Worm (Caenorhabditis elegans) whole organism, late embryonic: ENCODE measurements around the gene srd-30.

Experiments used
- C08G9.2 ChIP-seq: sonication (generic microtip); optimal IDR thresholded peaks from 2 replicates; lab custom pipeline; 2016; ENCODE audit warnings: mild to moderate bottlenecking, missing genetic modification characterization, moderate library complexity, missing compliant biosample characterization
- C38D4.7 ChIP-seq: fragments of 200-800 bp; sonication (Bioruptor generic); optimal IDR thresholded peaks from 2 replicates; lab custom pipeline; 2018; ENCODE audit warnings: mild to moderate bottlenecking, missing genetic modification characterization, moderate library complexity, missing compliant biosample characterization
- F13H6.1 ChIP-seq: sonication (generic microtip); optimal IDR thresholded peaks from 2 replicates; lab custom pipeline; 2016; ENCODE audit warnings: missing genetic modification characterization, missing compliant biosample characterization
- K09A11.1 ChIP-seq: sonication (generic microtip); optimal IDR thresholded peaks from 2 replicates; lab custom pipeline; 2017; ENCODE audit warnings: antibody characterized with exemption, mild to moderate bottlenecking, missing genetic modification characterization, missing compliant biosample characterization; ENCODE audit not compliant: insufficient read depth
- ama-1 ChIP-seq: fragments of 150-350 bp; optimal IDR thresholded peaks from 2 replicates; lab custom pipeline; 2014
- ceh-14 ChIP-seq: sonication (generic microtip); optimal IDR thresholded peaks from 2 replicates; lab custom pipeline; 2016; ENCODE audit warnings: missing genotype, missing genetic modification characterization, missing compliant biosample characterization
- ceh-2 ChIP-seq: sonication (generic microtip); optimal IDR thresholded peaks from 2 replicates; lab custom pipeline; 2016; ENCODE audit warnings: missing genotype, missing genetic modification characterization, missing compliant biosample characterization
- ceh-31 ChIP-seq: sonication (generic microtip); optimal IDR thresholded peaks from 2 replicates; lab custom pipeline; 2016; ENCODE audit warnings: missing genetic modification characterization, missing compliant biosample characterization
- ceh-45 ChIP-seq: fragments of 200-800 bp; sonication (Bioruptor generic); IDR thresholded peaks from 2 replicates; pipeline ENCODE4 v1.3.6; 2022; ENCODE audit warnings: missing genetic modification reagents, missing genetic modification characterization, missing compliant biosample characterization
- ceh-48 ChIP-seq: sonication (generic microtip); optimal IDR thresholded peaks from 2 replicates; lab custom pipeline; 2016; ENCODE audit warnings: missing genetic modification characterization, inconsistent platforms, missing compliant biosample characterization
- che-1 ChIP-seq: sonication (generic microtip); optimal IDR thresholded peaks from 2 replicates; lab custom pipeline; 2016; ENCODE audit warnings: mild to moderate bottlenecking, missing genetic modification characterization, missing compliant biosample characterization
- dmd-4 ChIP-seq: sonication (generic microtip); optimal IDR thresholded peaks from 2 replicates; lab custom pipeline; 2016; ENCODE audit warnings: borderline replicate concordance, missing genetic modification characterization, missing compliant biosample characterization
- dve-1 ChIP-seq: sonication (generic microtip); optimal IDR thresholded peaks from 2 replicates; lab custom pipeline; 2017; ENCODE audit warnings: antibody characterized with exemption, mild to moderate bottlenecking, missing genetic modification characterization, missing compliant biosample characterization
- elt-2 ChIP-seq: sonication (generic microtip); optimal IDR thresholded peaks from 2 replicates; lab custom pipeline; 2016; ENCODE audit warnings: missing genetic modification reagents, missing genetic modification characterization, missing compliant biosample characterization
- ets-4 ChIP-seq: sonication (generic microtip); optimal IDR thresholded peaks from 2 replicates; lab custom pipeline; 2016; ENCODE audit warnings: missing genetic modification characterization, missing compliant biosample characterization
- eyg-1 ChIP-seq: sonication (generic microtip); optimal IDR thresholded peaks from 2 replicates; lab custom pipeline; 2016; ENCODE audit warnings: missing genotype, missing genetic modification characterization, missing compliant biosample characterization
- fkh-10 ChIP-seq: fragments of 150-350 bp; optimal IDR thresholded peaks from 2 replicates; lab custom pipeline; 2014; ENCODE audit warnings: missing biosample characterization, missing genetic modification reagents, missing genetic modification characterization
- fkh-6 ChIP-seq: sonication (generic microtip); optimal IDR thresholded peaks from 2 replicates; lab custom pipeline; 2016; ENCODE audit warnings: missing genetic modification characterization, missing compliant biosample characterization
- hlh-15 ChIP-seq: sonication (generic microtip); optimal IDR thresholded peaks from 2 replicates; lab custom pipeline; 2016; ENCODE audit warnings: missing genetic modification characterization, missing compliant biosample characterization
- lim-6 ChIP-seq: sonication (generic microtip); optimal IDR thresholded peaks from 2 replicates; lab custom pipeline; 2016; ENCODE audit warnings: missing genetic modification characterization, missing compliant biosample characterization
- lin-11 ChIP-seq: fragments of 200-800 bp; sonication (Bioruptor generic); optimal IDR thresholded peaks from 2 replicates; lab custom pipeline; 2018; ENCODE audit warnings: mild to moderate bottlenecking, missing genetic modification characterization, missing compliant biosample characterization
- madf-2 ChIP-seq: sonication (generic microtip); optimal IDR thresholded peaks from 2 replicates; lab custom pipeline; 2017; ENCODE audit warnings: missing genetic modification characterization, missing compliant biosample characterization
- mec-3 ChIP-seq: sonication (generic microtip); optimal IDR thresholded peaks from 2 replicates; lab custom pipeline; 2016; ENCODE audit warnings: borderline replicate concordance, missing genetic modification characterization, missing compliant biosample characterization
- nfya-1 ChIP-seq: sonication (generic microtip); optimal IDR thresholded peaks from 2 replicates; lab custom pipeline; 2017; ENCODE audit warnings: missing genetic modification characterization, mild to moderate bottlenecking, missing compliant biosample characterization, antibody characterized with exemption, moderate library complexity
- npax-4 ChIP-seq: sonication (generic microtip); optimal IDR thresholded peaks from 2 replicates; lab custom pipeline; 2016; ENCODE audit warnings: missing genetic modification characterization, missing compliant biosample characterization
- odd-2 ChIP-seq: sonication (generic microtip); optimal IDR thresholded peaks from 2 replicates; lab custom pipeline; 2017; ENCODE audit warnings: antibody characterized with exemption, mild to moderate bottlenecking, missing genetic modification characterization, missing compliant biosample characterization
- pha-2 ChIP-seq: sonication (generic microtip); optimal IDR thresholded peaks from 2 replicates; lab custom pipeline; 2017; ENCODE audit warnings: mild to moderate bottlenecking, missing genetic modification characterization, missing compliant biosample characterization
- pha-4 ChIP-seq: fragments of 150-350 bp; optimal IDR thresholded peaks from 2 replicates; lab custom pipeline; 2018; ENCODE audit warnings: missing biosample characterization, missing genetic modification reagents, missing genetic modification characterization
- pqm-1 ChIP-seq: sonication (generic microtip); optimal IDR thresholded peaks from 2 replicates; lab custom pipeline; 2016; ENCODE audit warnings: missing genetic modification characterization, missing compliant biosample characterization
- pros-1 ChIP-seq: fragments of 150-350 bp; optimal IDR thresholded peaks from 2 replicates; lab custom pipeline; 2014; ENCODE audit warnings: missing biosample characterization, missing genetic modification reagents, missing genetic modification characterization
- sdc-2 ChIP-seq: sonication (generic microtip); optimal IDR thresholded peaks from 2 replicates; lab custom pipeline; 2016; ENCODE audit warnings: missing genotype, missing genetic modification characterization, missing compliant biosample characterization
- sox-2 ChIP-seq: fragments of 200-800 bp; sonication (Bioruptor generic); IDR thresholded peaks from 2 replicates; pipeline ENCODE4 v1.3.6; 2022; ENCODE audit warnings: missing genetic modification reagents, missing genetic modification characterization, missing compliant biosample characterization
- sox-4 ChIP-seq: sonication (generic microtip); optimal IDR thresholded peaks from 2 replicates; lab custom pipeline; 2017; ENCODE audit warnings: mild to moderate bottlenecking, missing genetic modification characterization, inconsistent platforms, missing compliant biosample characterization
- ttx-3 ChIP-seq: sonication (generic microtip); optimal IDR thresholded peaks from 2 replicates; lab custom pipeline; 2016; ENCODE audit warnings: missing genetic modification reagents, missing genetic modification characterization, missing compliant biosample characterization
- unc-3 ChIP-seq, 2 experiments: fragments of 200-800 bp in 1 of 2; sonication (Bioruptor generic) in 1 of 2; sonication (generic microtip) in 1 of 2; conservative IDR thresholded peaks in 1 of 2; optimal IDR thresholded peaks in 1 of 2; 2 replicates each; pipeline versions ENCODE4 v1.3.6 to Lab custom; 2016 to 2022; ENCODE audit warnings: missing compliant biosample characterization in 2 of 2, missing genetic modification characterization in 2 of 2, missing genetic modification reagents in 1 of 2
- unc-55 ChIP-seq: sonication (generic microtip); optimal IDR thresholded peaks from 2 replicates; lab custom pipeline; 2017; ENCODE audit warnings: missing biosample characterization, missing genetic modification reagents, missing genetic modification characterization
- unc-86 ChIP-seq: sonication (generic microtip); optimal IDR thresholded peaks from 2 replicates; lab custom pipeline; 2016; ENCODE audit warnings: missing genetic modification characterization, missing compliant biosample characterization

srd-30 gene

ce11 chrV:7624152-7624551 lies 5.5 kb upstream of the srd-30 start, which contains the start of gene C50E3.13:
TSS of gene C50E3.13 (minus strand) at chrV:7624252.
- TF ChIP-seq dve-1, result no peak
- no peak for TF ChIP-seq pqm-1 (tag; lab: Kevin White, UChicago)
- no peak for TF ChIP-seq unc-55 (GFP tag; lab: Kevin White, UChicago)
- TF ChIP-seq ceh-14 (tag; lab: Kevin White, UChicago), result no peak

- TF ChIP-seq che-1 (tag; lab: Kevin White, UChicago), result no peak
- no peak for TF ChIP-seq sox-2 (GFP tag; lab: Robert Waterston, UW)
- no peak for TF ChIP-seq unc-86 (tag; lab: Kevin White, UChicago)
- TF ChIP-seq hlh-15, result no peak
- TF ChIP-seq ceh-2, result no peak
- no peak for TF ChIP-seq eyg-1
- TF ChIP-seq C38D4.7 (GFP tag; lab: Kevin White, UChicago), result no peak
- TF ChIP-seq sdc-2 (tag; lab: Kevin White, UChicago), result no peak
- TF ChIP-seq ttx-3 (tag; lab: Kevin White, UChicago), result no peak
- no peak for TF ChIP-seq ceh-45
- TF ChIP-seq ceh-48 (tag; lab: Kevin White, UChicago), result no peak
Measured at ce11 chrV:7624652-7625051, 5.0 kb upstream of the srd-30 start, which contains the start of gene grsp-4. TSS of gene grsp-4 (plus strand) at chrV:7624952.

- TF ChIP-seq nfya-1 (tag; lab: Kevin White, UChicago) (no peak), F13H6.1 (tag; lab: Kevin White, UChicago) (no peak), mec-3 (no peak), odd-2 (no peak), lim-6 (tag; lab: Kevin White, UChicago) (no peak), dmd-4 (tag; lab: Kevin White, UChicago) (no peak), K09A11.1 (tag; lab: Kevin White, UChicago) (no peak), npax-4 (tag; lab: Kevin White, UChicago) (no peak), elt-2 (tag; lab: Kevin White, UChicago) (no peak), pros-1 (tag; lab: Kevin White, UChicago) (no peak), unc-55 (GFP tag; lab: Kevin White, UChicago) (no peak), unc-3 (GFP tag; conservative IDR thresholded peaks at IDR 0.05; lab: Robert Waterston, UW) (no peak), unc-3 (tag; optimal IDR thresholded peaks at IDR 0.05; lab: Kevin White, UChicago) (no peak), C08G9.2 (tag; lab: Kevin White, UChicago) (no peak), madf-2 (tag; lab: Kevin White, UChicago) (no peak), pha-2 (tag; lab: Kevin White, UChicago) (no peak), pha-4 (tag; lab: Kevin White, UChicago) (no peak), pqm-1 (tag; lab: Kevin White, UChicago) (no peak), ceh-14 (tag; lab: Kevin White, UChicago) (no peak)
Measured at ce11 chrV:7626550-7626949, 3.1 kb upstream of the srd-30 start, which contains the start of gene F07C4.6. TSS of gene F07C4.6 (plus strand) at chrV:7626850.

ce11 chrV:7631732-7632131 lies 2.1 kb downstream of the srd-30 start, which contains the start of gene srd-25:
TSS of gene srd-25 (plus strand) at chrV:7632032.
- TF ChIP-seq fkh-6 (tag; lab: Kevin White, UChicago) (no peak), ets-4 (tag; lab: Kevin White, UChicago) (no peak), ceh-31 (tag; lab: Kevin White, UChicago) (no peak), hlh-15 (no peak), odd-2 (no peak), sdc-2 (tag; lab: Kevin White, UChicago) (no peak), lin-11 (tag; lab: Kevin White, UChicago) (no peak), sox-4 (tag; lab: Kevin White, UChicago) (no peak), unc-86 (tag; lab: Kevin White, UChicago) (no peak), ama-1 (lab: Kevin White, UChicago) (no peak), fkh-10 (GFP tag; lab: Kevin White, UChicago) (no peak)
